Worm (Caenorhabditis elegans) whole organism, L3 larva: ENCODE data around the gene fbxc-52.

Experiments used
- ZK546.5 ChIP-seq: sonication (generic microtip); optimal IDR thresholded peaks from 2 replicates; lab custom pipeline; 2017; ENCODE audit warnings: missing biosample characterization, missing genetic modification characterization
- ama-1 ChIP-seq: fragments of 150-350 bp; optimal IDR thresholded peaks from 2 replicates; lab custom pipeline; 2018
- ceh-82 ChIP-seq: fragments of 150-350 bp; optimal IDR thresholded peaks from 2 replicates; lab custom pipeline; 2014; ENCODE audit warnings: missing biosample characterization, missing genetic modification characterization
- elt-3 ChIP-seq, 3 experiments: fragments of 150-350 bp in 1 of 3; sonication (generic microtip) in 2 of 3; optimal IDR thresholded peaks; 2 replicates in 2 of 3; 4 replicates in 1 of 3; lab custom pipeline; 2014 to 2017; ENCODE audit warnings: missing biosample characterization in 3 of 3, missing genetic modification characterization in 3 of 3
- skn-1 ChIP-seq: fragments of 150-350 bp; optimal IDR thresholded peaks from 2 replicates; lab custom pipeline; 2014; ENCODE audit warnings: missing biosample characterization, missing genetic modification characterization

DNA sequence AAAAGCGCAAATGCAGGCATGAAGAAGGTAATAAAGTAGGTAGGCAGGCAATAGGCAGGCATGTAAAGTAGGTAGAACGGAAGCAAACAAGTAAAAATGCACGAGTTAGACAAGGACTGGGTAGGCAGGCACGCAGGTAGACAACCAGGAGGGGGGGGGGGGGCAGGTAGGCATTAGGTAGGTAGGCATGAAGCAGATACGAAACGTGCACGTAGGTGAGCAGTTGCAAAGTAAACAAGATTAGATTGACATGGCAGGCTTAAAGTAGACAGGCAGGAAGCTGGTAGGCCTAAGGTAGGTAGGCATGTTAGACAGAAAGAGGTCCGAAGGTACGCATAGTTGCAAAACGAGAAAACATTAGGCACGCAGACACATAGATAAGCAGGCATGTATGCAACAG is 38.1 kb upstream of the fbxc-52 start:
- TF ChIP-seq ZK546.5 (tag; lab: Kevin White, UChicago) (no peak), elt-3 (tag; optimal IDR thresholded peaks at IDR 0.05; lab: Kevin White, UChicago) (no peak), skn-1 (no peak), ama-1 (lab: Kevin White, UChicago) (no peak), ceh-82 (tag; lab: Kevin White, UChicago) (no peak)
